Fruit fly (Drosophila melanogaster) whole organism, embryonic: ENCODE results near the gene Cerk.
A peak's percentile ranks its signal among the peaks of the same experiment; 100 is the strongest.

ENCODE experiments used
- Aef1 ChIP-seq: fragments of 200-800 bp; sonication (Bioruptor generic); IDR thresholded peaks from 3 replicates; pipeline ENCODE4 v1.3.6; 2022; ENCODE audit warnings: missing biosample characterization, missing genetic modification characterization
- CG10543 ChIP-seq: fragments of 200-800 bp; sonication (Bioruptor generic); optimal IDR thresholded peaks from 3 replicates; lab custom pipeline; 2017; ENCODE audit warnings: missing biosample characterization, mild to moderate bottlenecking, missing genetic modification characterization, moderate library complexity
- CG10959 ChIP-seq: fragments of 200-800 bp; sonication (Bioruptor generic); IDR thresholded peaks from 2 replicates; pipeline ENCODE4 v1.3.6; 2022; ENCODE audit warnings: missing biosample characterization, missing genetic modification characterization
- CG12769 ChIP-seq: fragments of 200-800 bp; sonication (Bioruptor generic); optimal IDR thresholded peaks from 2 replicates; lab custom pipeline; 2019; ENCODE audit warnings: missing biosample characterization, mild to moderate bottlenecking, missing genetic modification characterization, moderate library complexity
- CG15011 ChIP-seq: fragments of 200-800 bp; sonication (Bioruptor generic); optimal IDR thresholded peaks from 3 replicates; lab custom pipeline; 2018; ENCODE audit warnings: missing biosample characterization, mild to moderate bottlenecking, missing genetic modification characterization
- CG16779 ChIP-seq: fragments of 200-800 bp; sonication (Bioruptor generic); IDR thresholded peaks from 2 replicates; pipeline ENCODE4 v1.3.6; 2022; ENCODE audit warnings: missing biosample characterization, missing genetic modification characterization
- CG18619 ChIP-seq: fragments of 200-800 bp; sonication (Bioruptor generic); optimal IDR thresholded peaks from 3 replicates; lab custom pipeline; 2017; ENCODE audit warnings: missing biosample characterization, mild to moderate bottlenecking, missing genetic modification characterization
- CG18764 ChIP-seq: fragments of 200-800 bp; sonication (Bioruptor generic); optimal IDR thresholded peaks from 3 replicates; lab custom pipeline; 2016; ENCODE audit warnings: missing biosample characterization, missing genetic modification characterization
- CG2129 ChIP-seq: fragments of 200-800 bp; sonication (Bioruptor generic); IDR thresholded peaks from 2 replicates; pipeline ENCODE4 v1.3.6; 2022; ENCODE audit warnings: missing biosample characterization, missing genetic modification characterization; ENCODE audit not compliant: partially characterized antibody
- CG2678 ChIP-seq: fragments of 200-800 bp; sonication (Bioruptor generic); optimal IDR thresholded peaks from 3 replicates; lab custom pipeline; 2019; ENCODE audit warnings: missing biosample characterization, mild to moderate bottlenecking, missing genetic modification characterization, moderate library complexity
- CG2875 ChIP-seq: fragments of 200-800 bp; sonication (Bioruptor generic); optimal IDR thresholded peaks from 2 replicates; lab custom pipeline; 2017; ENCODE audit warnings: missing biosample characterization, mild to moderate bottlenecking, missing genetic modification characterization, missing genetic modification reagents
- CG30431 ChIP-seq: fragments of 200-800 bp; sonication (Bioruptor generic); optimal IDR thresholded peaks from 2 replicates; lab custom pipeline; 2017; ENCODE audit warnings: missing biosample characterization, missing genetic modification characterization
- CG31388 ChIP-seq: fragments of 200-800 bp; sonication (Bioruptor generic); optimal IDR thresholded peaks from 2 replicates; lab custom pipeline; 2016; ENCODE audit warnings: missing biosample characterization, missing genetic modification characterization
- CG34376 ChIP-seq: fragments of 200-800 bp; sonication (Bioruptor generic); optimal IDR thresholded peaks from 2 replicates; lab custom pipeline; 2018; ENCODE audit warnings: missing biosample characterization, mild to moderate bottlenecking, missing genetic modification characterization
- CG34422 ChIP-seq: fragments of 200-800 bp; sonication (Bioruptor generic); IDR thresholded peaks from 3 replicates; pipeline ENCODE4 v1.3.6; 2022; ENCODE audit warnings: missing biosample characterization, missing genetic modification characterization
- CG4360 ChIP-seq: fragments of 200-800 bp; sonication (Bioruptor generic); IDR thresholded peaks from 2 replicates; pipeline ENCODE4 v1.3.6; 2022; ENCODE audit warnings: missing biosample characterization, missing genetic modification characterization
- CG7357 ChIP-seq: fragments of 200-800 bp; sonication (Bioruptor generic); IDR thresholded peaks from 3 replicates; pipeline ENCODE4 v1.3.6; 2022; ENCODE audit warnings: missing biosample characterization, missing genetic modification characterization
- CG7987 ChIP-seq: fragments of 200-800 bp; sonication (Bioruptor generic); optimal IDR thresholded peaks from 2 replicates; lab custom pipeline; 2018; ENCODE audit warnings: missing biosample characterization, mild to moderate bottlenecking, missing genetic modification characterization, moderate library complexity
- CG9437 ChIP-seq: fragments of 200-800 bp; sonication (Bioruptor generic); optimal IDR thresholded peaks from 2 replicates; lab custom pipeline; 2018; ENCODE audit warnings: missing biosample characterization, mild to moderate bottlenecking, missing genetic modification characterization
- CG9876 ChIP-seq: fragments of 200-800 bp; sonication (Bioruptor generic); optimal IDR thresholded peaks from 2 replicates; lab custom pipeline; 2016; ENCODE audit warnings: missing biosample characterization, missing genetic modification characterization
- CHES-1-like ChIP-seq: fragments of 200-800 bp; sonication (Bioruptor generic); optimal IDR thresholded peaks from 2 replicates; lab custom pipeline; 2016; ENCODE audit warnings: missing biosample characterization, missing genetic modification characterization
- Dbx ChIP-seq: fragments of 200-800 bp; sonication (Bioruptor generic); IDR thresholded peaks from 3 replicates; pipeline ENCODE4 v1.3.6; 2022; ENCODE audit warnings: missing biosample characterization, missing genetic modification characterization
- Dip2 ChIP-seq: fragments of 200-800 bp; sonication (Bioruptor generic); IDR thresholded peaks from 2 replicates; pipeline ENCODE4 v1.3.6; 2022; ENCODE audit warnings: missing biosample characterization, missing genetic modification characterization
- Eip74EF ChIP-seq, 2 experiments: fragments of 200-800 bp in 1 of 2; fragments of >200 bp in 1 of 2; sonication (Bioruptor generic) in 1 of 2; optimal IDR thresholded peaks; 2 replicates each; lab custom pipeline; 2017 to 2019; ENCODE audit warnings: missing biosample characterization in 2 of 2, missing genetic modification characterization in 2 of 2, mild to moderate bottlenecking in 1 of 2, moderate library complexity in 1 of 2
- Ets97D ChIP-seq: fragments of 200-800 bp; sonication (Bioruptor generic); optimal IDR thresholded peaks from 3 replicates; lab custom pipeline; 2016; ENCODE audit warnings: missing biosample characterization, missing genetic modification characterization
- Kr ChIP-seq: fragments of 200-800 bp; sonication (Bioruptor generic); optimal IDR thresholded peaks from 2 replicates; lab custom pipeline; 2017; ENCODE audit warnings: missing biosample characterization, mild to moderate bottlenecking, missing genetic modification characterization
- Lim3 ChIP-seq: fragments of 200-800 bp; sonication (Bioruptor generic); IDR thresholded peaks from 2 replicates; pipeline ENCODE4 v1.3.6; 2022; ENCODE audit warnings: missing biosample characterization, missing genetic modification characterization
- Meics ChIP-seq: fragments of 200-800 bp; sonication (Bioruptor generic); optimal IDR thresholded peaks from 2 replicates; lab custom pipeline; 2017; ENCODE audit warnings: missing biosample characterization, mild to moderate bottlenecking, missing genetic modification characterization
- NfI ChIP-seq: fragments of 200-800 bp; sonication (Bioruptor generic); optimal IDR thresholded peaks from 3 replicates; lab custom pipeline; 2018; ENCODE audit warnings: missing biosample characterization, mild to moderate bottlenecking, missing genetic modification characterization, moderate library complexity
- Ravus ChIP-seq: fragments of 200-800 bp; sonication (Bioruptor generic); IDR thresholded peaks from 2 replicates; pipeline ENCODE4 v1.3.6; 2022; ENCODE audit warnings: missing biosample characterization, missing genetic modification characterization
- Six4 ChIP-seq: fragments of 200-800 bp; sonication (Bioruptor generic); optimal IDR thresholded peaks from 2 replicates; lab custom pipeline; 2016; ENCODE audit warnings: missing biosample characterization, missing genetic modification characterization
- Sox102F ChIP-seq: fragments of 200-800 bp; sonication (Bioruptor generic); optimal IDR thresholded peaks from 2 replicates; lab custom pipeline; 2018; ENCODE audit warnings: missing biosample characterization, mild to moderate bottlenecking, missing genetic modification characterization, moderate library complexity
- Stat92E ChIP-seq, 3 experiments: fragments of >200 bp in 2 of 3; fragments of 200-800 bp in 1 of 3; sonication (Bioruptor generic) in 1 of 3; optimal IDR thresholded peaks; 2 replicates each; lab custom pipeline; 2017 to 2019; ENCODE audit warnings: missing biosample characterization in 3 of 3, missing genetic modification characterization in 3 of 3, mild to moderate bottlenecking in 1 of 3, moderate library complexity in 1 of 3
- ato ChIP-seq: fragments of 200-800 bp; sonication (Bioruptor generic); IDR thresholded peaks from 2 replicates; pipeline ENCODE4 v1.3.6; 2022; ENCODE audit warnings: missing biosample characterization, missing genetic modification characterization; ENCODE audit not compliant: partially characterized antibody
- az2 ChIP-seq: fragments of 200-800 bp; sonication (Bioruptor generic); optimal IDR thresholded peaks from 3 replicates; lab custom pipeline; 2016; ENCODE audit warnings: missing biosample characterization, missing genetic modification characterization
- bigmax ChIP-seq: fragments of 200-800 bp; sonication (Bioruptor generic); optimal IDR thresholded peaks from 2 replicates; lab custom pipeline; 2018; ENCODE audit warnings: missing biosample characterization, mild to moderate bottlenecking, missing genetic modification characterization
- crp ChIP-seq, 2 experiments: fragments of 200-800 bp; sonication (Bioruptor generic); optimal IDR thresholded peaks; 2 replicates in 1 of 2; 3 replicates in 1 of 2; lab custom pipeline; 2017; ENCODE audit warnings: missing biosample characterization in 2 of 2, missing genetic modification characterization in 2 of 2, mild to moderate bottlenecking in 1 of 2, moderate library complexity in 1 of 2
- dmrt99B ChIP-seq: fragments of 200-800 bp; sonication (Bioruptor generic); optimal IDR thresholded peaks from 2 replicates; lab custom pipeline; 2018; ENCODE audit warnings: missing biosample characterization, mild to moderate bottlenecking, missing genetic modification characterization, moderate library complexity
- gfzf ChIP-seq: fragments of 200-800 bp; sonication (Bioruptor generic); optimal IDR thresholded peaks from 2 replicates; lab custom pipeline; 2016; ENCODE audit warnings: missing biosample characterization, mild to moderate bottlenecking, missing genetic modification characterization, moderate library complexity
- gsb-n ChIP-seq: fragments of 200-800 bp; sonication (Bioruptor generic); optimal IDR thresholded peaks from 3 replicates; lab custom pipeline; 2018; ENCODE audit warnings: missing biosample characterization, mild to moderate bottlenecking, missing genetic modification characterization
- insv ChIP-seq, 2 experiments: fragments of 200-800 bp; sonication (Bioruptor generic); optimal IDR thresholded peaks; 3 replicates each; lab custom pipeline; 2016 to 2018; ENCODE audit warnings: missing biosample characterization in 2 of 2, missing genetic modification characterization in 2 of 2
- jing ChIP-seq: fragments of 200-800 bp; sonication (Bioruptor generic); optimal IDR thresholded peaks from 2 replicates; lab custom pipeline; 2018; ENCODE audit warnings: missing biosample characterization, mild to moderate bottlenecking, missing genetic modification characterization
- sens-2 ChIP-seq: fragments of 200-800 bp; sonication (Bioruptor generic); IDR thresholded peaks from 2 replicates; pipeline ENCODE4 v1.3.6; 2022; ENCODE audit warnings: missing biosample characterization, missing genetic modification characterization
- tna ChIP-seq: fragments of 200-800 bp; sonication (Bioruptor generic); IDR thresholded peaks from 2 replicates; pipeline ENCODE4 v1.3.6; 2022; ENCODE audit warnings: missing biosample characterization, missing genetic modification characterization; ENCODE audit not compliant: partially characterized antibody
- twi ChIP-seq: fragments of 200-800 bp; optimal IDR thresholded peaks from 2 replicates; lab custom pipeline; 2019; ENCODE audit warnings: missing biosample characterization, mild to moderate bottlenecking, missing genetic modification characterization, moderate library complexity
- zen ChIP-seq: fragments of 200-800 bp; sonication (Bioruptor generic); optimal IDR thresholded peaks from 3 replicates; lab custom pipeline; 2018; ENCODE audit warnings: missing biosample characterization, mild to moderate bottlenecking, missing genetic modification characterization, moderate library complexity

The Cerk gene

DNA sequence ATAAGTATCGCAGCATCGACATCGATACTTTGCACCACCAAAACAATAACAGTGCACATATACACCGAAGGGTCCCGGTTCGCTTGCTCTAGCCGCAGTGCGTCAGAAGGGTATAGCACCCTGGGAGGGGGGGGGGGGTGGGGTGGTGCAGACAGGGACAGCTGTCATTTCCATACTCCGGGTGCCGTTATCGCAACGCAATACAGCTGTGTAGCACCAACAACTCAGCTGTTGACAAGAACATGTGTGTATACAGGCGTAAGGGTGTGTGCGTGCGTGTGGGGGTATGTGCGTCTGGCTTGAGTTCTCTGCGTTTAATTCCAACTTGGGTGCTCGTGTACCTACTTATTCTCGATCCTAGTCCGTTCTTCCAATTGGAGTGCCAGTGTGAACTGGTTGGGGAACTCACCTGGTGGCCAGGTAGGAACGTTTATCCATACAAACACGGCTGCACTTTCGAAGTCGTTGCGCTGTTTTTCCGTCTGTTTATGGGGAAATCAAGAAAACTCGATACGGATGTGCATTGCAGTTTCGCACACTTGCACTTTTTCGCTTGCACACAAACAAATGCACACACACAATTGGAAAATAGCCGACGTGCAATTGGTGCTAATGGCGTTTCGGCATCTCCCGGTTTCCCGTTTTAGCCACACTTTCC, 465 bp downstream of the Cerk start (continued):
- TF ChIP-seq Aef1 (GFP tag; lab: Robert Waterston, UW) (peak; percentile 56; the same call in 2 of the 3 replicates), CG30431 (GFP tag; lab: Kevin White, UChicago) (no peak), CG2875 (GFP tag; lab: Kevin White, UChicago) (no peak), CG18619 (GFP tag; lab: Kevin White, UChicago) (no peak), jing (GFP tag; lab: Kevin White, UChicago) (no peak), Lim3 (no peak), bigmax (GFP tag; lab: Kevin White, UChicago) (no peak), ato (GFP tag; lab: Robert Waterston, UW) (no peak), twi (tag; lab: Kevin White, UChicago) (peak; percentile 75), crp (GFP tag; optimal IDR thresholded peaks at IDR 0.05; lab: Kevin White, UChicago) (peak in 1 of 2 experiments; percentile 85), CG4360 (no peak)

DNA sequence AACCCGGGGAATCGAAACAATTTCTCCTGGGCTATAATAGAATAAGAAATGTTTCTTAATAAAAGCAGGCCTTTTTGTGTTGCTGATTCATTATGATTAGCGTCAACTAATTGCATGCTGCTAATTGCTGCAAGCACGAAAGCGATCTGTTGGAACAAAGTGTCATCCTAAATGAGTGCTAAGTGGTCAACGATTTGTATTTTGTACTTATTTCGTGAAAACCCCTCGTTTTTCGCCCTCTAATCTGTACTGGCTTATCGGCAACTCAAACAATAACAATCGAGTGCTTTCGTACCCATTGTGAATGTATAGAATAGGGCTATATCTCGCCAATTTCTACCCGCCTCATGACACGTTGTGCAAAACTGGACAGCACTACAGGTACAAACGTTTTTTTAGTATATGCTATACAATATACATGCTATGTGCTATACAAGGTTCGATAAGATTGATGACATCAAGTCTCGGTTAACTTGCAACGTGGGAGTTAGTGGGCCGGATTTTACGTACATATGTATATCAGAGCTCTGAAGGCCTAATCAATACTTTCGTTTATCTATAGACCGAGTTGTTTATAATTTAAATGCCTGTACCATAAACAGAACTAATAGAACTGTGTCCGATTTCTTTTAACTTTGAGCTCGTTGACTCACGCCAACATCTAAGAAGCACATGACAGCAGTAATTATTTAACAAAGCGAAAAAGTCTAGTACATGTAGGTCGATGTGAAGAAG, 3.4 kb downstream of the Cerk start:
- TF ChIP-seq NfI = no peak
- TF ChIP-seq CG16779 (GFP tag; lab: Robert Waterston, UW) = no peak
- no peak for TF ChIP-seq gfzf (GFP tag; lab: Kevin White, UChicago)
- TF ChIP-seq CG15011 (GFP tag; lab: Kevin White, UChicago) = no peak
- no peak for TF ChIP-seq CG18764 (GFP tag; lab: Kevin White, UChicago)
- no peak for TF ChIP-seq CG2129 (GFP tag; lab: Robert Waterston, UW)
- TF ChIP-seq tna (GFP tag; lab: Robert Waterston, UW) = no peak
- no peak for TF ChIP-seq Dip2 (GFP tag; lab: Robert Waterston, UW)
- TF ChIP-seq CG2678 (tag; lab: Kevin White, UChicago) = peak; percentile 29
- no peak for TF ChIP-seq bigmax (GFP tag; lab: Kevin White, UChicago)
- no peak for TF ChIP-seq CG9876
- TF ChIP-seq Meics (GFP tag; lab: Kevin White, UChicago) = peak; percentile 13
- no peak for TF ChIP-seq CG10959 (GFP tag; lab: Robert Waterston, UW)
- TF ChIP-seq Kr (GFP tag; lab: Kevin White, UChicago) = no peak
- no peak for TF ChIP-seq gsb-n (tag; lab: Kevin White, UChicago)
- no peak for TF ChIP-seq CG12769
- no peak for TF ChIP-seq insv (GFP tag; optimal IDR thresholded peaks at IDR 0.05; lab: Kevin White, UChicago)
- TF ChIP-seq CHES-1-like = no peak
- TF ChIP-seq CG10543 = no peak
- TF ChIP-seq CG9437 (GFP tag; lab: Kevin White, UChicago) = no peak
- no peak for TF ChIP-seq CG31388 (GFP tag; lab: Kevin White, UChicago)
- no peak for TF ChIP-seq dmrt99B (tag; lab: Kevin White, UChicago)
- no peak for TF ChIP-seq Dbx
- TF ChIP-seq CG7357 (GFP tag; lab: Robert Waterston, UW) = no peak
- TF ChIP-seq zen (tag; lab: Kevin White, UChicago) = no peak
- TF ChIP-seq Ravus (GFP tag; lab: Robert Waterston, UW) = no peak
- peak in 1 of 2 experiments; percentile 79 for TF ChIP-seq Eip74EF (GFP tag; optimal IDR thresholded peaks at IDR 0.05; lab: Kevin White, UChicago)
- TF ChIP-seq CG34422 = no peak
- TF ChIP-seq Sox102F (GFP tag; lab: Kevin White, UChicago) = no peak
- TF ChIP-seq CG7987 = peak; percentile 43
- TF ChIP-seq Stat92E (GFP tag; optimal IDR thresholded peaks at IDR 0.05; lab: Kevin White, UChicago) = no peak
- TF ChIP-seq sens-2 (GFP tag; lab: Robert Waterston, UW) = 0 out of 2 replicates have a peak, but pooled peaks have one; percentile 17
- no peak for TF ChIP-seq Ets97D (GFP tag; lab: Kevin White, UChicago)
- peak; percentile 63 for TF ChIP-seq CG34376 (GFP tag; lab: Kevin White, UChicago)
- no peak for TF ChIP-seq Six4
- TF ChIP-seq az2 (GFP tag; lab: Kevin White, UChicago) = no peak
